Worm (Caenorhabditis elegans) whole organism, dauer: ENCODE measurements around the gene eol-1.

Experiments used
- unc-62 ChIP-seq: sonication (generic microtip); optimal IDR thresholded peaks from 2 replicates; lab custom pipeline; 2017; ENCODE audit warnings: missing biosample characterization, missing genetic modification reagents, missing genetic modification characterization

eol-1 gene

DNA sequence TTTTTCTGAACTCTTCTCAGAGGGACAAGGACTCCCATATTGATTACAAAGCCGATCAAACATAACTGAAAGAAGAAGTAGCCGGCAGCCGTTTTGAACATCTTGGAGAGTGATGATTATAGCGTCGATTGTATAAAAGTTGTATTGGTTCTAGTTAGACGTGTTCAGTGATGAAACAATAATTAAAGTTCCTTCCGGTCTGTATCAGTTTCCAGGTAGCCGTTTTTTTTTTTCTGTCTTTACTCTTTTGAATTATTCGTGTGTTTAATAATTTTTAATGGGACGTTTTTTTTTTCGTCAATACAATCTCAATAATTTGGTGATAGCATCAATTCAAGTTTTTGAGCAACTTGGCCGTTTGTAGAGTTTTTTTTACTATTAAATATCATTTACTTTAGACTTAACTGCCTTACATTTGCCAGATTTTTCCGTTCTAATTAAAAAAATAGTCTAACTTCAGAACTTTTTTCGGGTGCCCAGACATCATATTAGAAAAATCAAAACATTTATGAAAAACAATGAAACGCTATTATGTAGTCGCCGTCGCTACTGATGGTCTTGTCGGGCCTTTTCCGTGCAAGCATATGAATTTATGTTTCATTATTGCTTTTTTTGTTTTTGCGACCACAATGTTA lies 34.2 kb downstream of the eol-1 start, which contains the start of the genes srx-10 and clec-226:
Gene srx-10 (minus strand): TSS at position 101 of the 635 bp plus-strand sequence.
Gene clec-226 (plus strand): TSS at position 585 of the 635 bp plus-strand sequence.
- no peak for TF ChIP-seq unc-62 (GFP tag; lab: Kevin White, UChicago)

ce11 chrV:13942082-13942481 lies 38.6 kb downstream of the eol-1 start, which contains the start of gene dpr-1:
TSS of gene dpr-1 (minus strand) at chrV:13942182.
- TF ChIP-seq unc-62 (GFP tag; lab: Kevin White, UChicago) = no peak

- no peak for TF ChIP-seq unc-62 (GFP tag; lab: Kevin White, UChicago)
Measured at ce11 chrV:13936850-13937249, 43.9 kb downstream of the eol-1 start, which contains the start of gene srw-145. TSS of gene srw-145 (plus strand) at chrV:13937150.

DNA sequence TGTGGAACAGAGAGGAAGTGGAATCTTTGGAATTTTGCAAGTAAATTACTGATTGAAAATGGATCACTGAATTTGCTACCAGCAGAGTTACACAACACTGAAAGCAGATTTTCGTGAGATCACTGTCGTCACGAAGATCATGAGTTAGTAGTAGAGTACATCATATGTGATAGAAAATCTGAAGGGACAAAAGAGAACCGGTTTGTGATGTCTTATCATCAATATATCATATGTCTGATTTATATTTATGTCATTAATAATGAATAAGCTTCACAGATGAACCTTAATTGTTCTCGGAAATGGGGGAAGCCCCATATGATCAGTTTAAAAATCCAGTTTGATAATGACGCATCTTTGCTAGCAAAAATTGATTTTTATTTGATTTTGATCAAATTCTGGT lies 44.7 kb downstream of the eol-1 start:
- no peak for TF ChIP-seq unc-62 (GFP tag; lab: Kevin White, UChicago)

DNA sequence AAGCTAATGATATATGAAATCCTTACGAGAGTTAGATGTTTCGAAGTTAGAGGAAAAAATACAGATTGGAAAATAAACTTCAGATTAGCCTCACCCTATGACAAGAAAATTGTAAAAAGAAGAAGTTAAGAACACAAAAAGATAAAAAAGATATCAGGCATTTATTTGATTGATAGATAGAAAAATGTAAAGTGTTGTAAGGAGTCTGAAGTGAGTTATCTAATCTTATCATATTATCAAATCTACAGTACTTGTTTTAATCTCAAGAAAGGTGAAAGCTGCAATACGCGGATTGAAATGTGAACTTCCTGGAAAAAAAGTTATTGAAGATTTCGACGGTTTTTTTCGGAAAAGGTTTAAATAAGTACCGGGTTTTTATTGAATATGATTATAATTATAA lies 45.3 kb downstream of the eol-1 start:
- TF ChIP-seq unc-62 (GFP tag; lab: Kevin White, UChicago) = no peak

DNA sequence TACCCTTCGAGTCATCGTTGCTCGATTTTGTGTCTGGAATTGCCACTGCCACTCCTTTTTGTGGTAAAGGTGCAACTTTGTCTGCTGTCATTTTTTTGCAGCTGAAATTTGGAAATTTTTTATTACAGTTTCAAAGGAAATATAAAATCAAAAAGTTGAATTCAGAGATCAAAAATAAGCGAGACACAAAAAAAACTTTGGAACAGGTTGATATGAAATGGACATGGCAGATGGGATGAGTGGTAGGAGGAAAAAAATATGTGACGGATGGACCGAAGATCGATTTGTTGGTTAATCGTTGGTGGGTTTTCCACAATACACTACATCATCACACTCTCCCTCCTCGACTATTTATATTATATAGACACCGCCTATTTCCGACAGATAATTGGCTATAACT lies 46.2 kb downstream of the eol-1 start, which contains the start of gene R10D12.1:
Gene R10D12.1 (minus strand): TSS at position 101 of the 400 bp plus-strand sequence.
- no peak for TF ChIP-seq unc-62 (GFP tag; lab: Kevin White, UChicago)

DNA sequence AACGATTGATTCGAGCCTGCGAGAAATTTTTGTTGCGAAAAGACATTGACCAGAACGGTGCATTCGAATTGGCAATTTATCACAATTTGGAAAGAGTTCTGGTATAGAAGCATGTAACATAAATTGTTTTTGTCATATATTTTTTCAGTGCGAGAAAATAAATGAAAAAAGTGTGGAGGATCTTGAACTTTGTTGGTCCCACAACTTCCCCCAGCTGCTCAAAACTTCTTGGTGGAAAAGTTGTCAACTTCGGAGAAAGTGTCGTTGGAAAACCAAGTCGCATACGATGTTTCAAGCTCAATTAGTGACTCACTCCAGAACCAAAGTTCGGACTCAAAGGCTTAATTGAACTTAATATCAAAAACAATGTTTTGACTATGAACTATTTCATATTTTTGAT lies 48.8 kb downstream of the eol-1 start:
- TF ChIP-seq unc-62 (GFP tag; lab: Kevin White, UChicago) = no peak

ce11 chrV:13931225-13931624 lies 49.5 kb downstream of the eol-1 start, which contains the start of gene C06B3.16:
TSS of gene C06B3.16 (plus strand) at chrV:13931525.
- no peak for TF ChIP-seq unc-62 (GFP tag; lab: Kevin White, UChicago)

DNA sequence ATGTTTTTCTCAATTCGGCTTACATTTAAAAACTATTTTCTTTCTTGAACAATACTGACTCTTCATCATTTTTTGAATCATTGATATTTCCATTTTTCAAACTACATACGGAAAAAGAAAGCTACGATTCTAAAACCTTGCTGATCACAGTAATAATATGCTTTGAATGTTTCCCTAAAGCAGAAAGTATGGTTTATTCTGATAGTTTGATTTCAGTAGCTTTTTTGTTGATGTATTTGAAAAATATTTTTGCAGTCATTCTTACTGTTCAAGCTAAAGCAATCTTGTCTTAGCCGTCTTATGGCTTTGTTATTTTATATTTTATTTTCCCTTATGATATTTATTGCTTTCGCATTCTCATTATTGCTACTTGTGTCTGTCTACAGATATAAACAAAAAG lies 51.2 kb downstream of the eol-1 start, which contains the start of gene srxa-13:
Gene srxa-13 (plus strand): TSS at position 301 of the 400 bp plus-strand sequence.
- TF ChIP-seq unc-62 (GFP tag; lab: Kevin White, UChicago) = no peak
